Fruit fly (Drosophila melanogaster): ENCODE results near the gene PSMG1.

PSMG1 gene

DNA sequence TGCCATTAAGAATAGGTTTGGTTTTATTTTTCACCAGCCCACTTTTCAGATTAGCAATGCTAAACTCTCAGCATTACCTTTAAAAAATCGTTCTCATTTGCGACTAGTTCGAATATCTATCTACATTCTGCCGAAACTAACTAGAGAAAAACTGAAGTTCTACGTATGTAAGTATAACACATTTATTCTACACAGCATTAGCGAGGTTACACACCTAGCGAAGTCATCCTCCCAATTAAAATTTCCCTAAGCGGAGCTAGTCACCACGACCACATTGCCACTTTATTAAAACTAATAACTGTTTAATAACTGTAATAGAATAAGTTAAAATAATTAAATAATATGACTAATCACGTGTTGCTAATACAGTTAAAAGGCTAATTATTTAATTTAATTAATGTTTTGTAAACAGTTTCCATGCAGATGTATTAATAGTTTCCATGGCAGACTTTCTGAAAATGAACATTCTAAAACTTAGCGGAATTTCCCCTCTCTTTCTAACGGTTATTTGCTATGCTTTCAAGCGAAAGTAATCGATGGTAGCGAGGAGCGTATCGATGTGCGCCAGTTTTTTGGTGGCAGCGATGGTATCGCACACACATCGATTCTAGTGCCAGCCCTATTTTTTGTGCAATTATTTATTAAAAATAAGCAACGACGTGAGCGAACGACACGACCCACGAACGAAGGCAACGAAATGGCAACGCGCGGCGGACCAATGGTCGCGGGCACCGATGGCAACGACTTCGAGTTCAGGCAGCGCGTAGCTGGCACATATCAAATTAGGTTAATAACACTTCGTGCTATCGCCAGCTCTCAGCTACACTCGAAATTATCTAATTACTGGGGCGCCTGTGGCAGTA lies 15.2 kb downstream of the PSMG1 start, which contains the start of gene jagn:
jagn (plus strand) TSS at position 585 of the 863 bp plus-strand sequence.
- TF ChIP-seq CG6808 (GFP tag; optimal IDR thresholded peaks at IDR 0.05) (no peak), fd85E (GFP tag; optimal IDR thresholded peaks at IDR 0.05) (no peak), Hr39 (GFP tag; optimal IDR thresholded peaks at IDR 0.05) (peak; percentile 59), CG31627 (GFP tag; optimal IDR thresholded peaks at IDR 0.05) (peak; percentile 73), Eip78C (GFP tag) (peak; percentile 81), OdsH (GFP tag; optimal IDR thresholded peaks at IDR 0.05) (peak; percentile 43), CG7368 (GFP tag; optimal IDR thresholded peaks at IDR 0.05) (no peak), Sox102F (GFP tag; optimal IDR thresholded peaks at IDR 0.05) (peak; percentile 47), CG3032 (tag; optimal IDR thresholded peaks at IDR 0.05) (peak; percentile 20), Sox14 (GFP tag; optimal IDR thresholded peaks at IDR 0.05) (peak; percentile 35), Hr4 (GFP tag; optimal IDR thresholded peaks at IDR 0.05) (peak; percentile 30), Ets21C (GFP tag; optimal IDR thresholded peaks at IDR 0.05) (peak; percentile 49), Eip75B (GFP tag; optimal IDR thresholded peaks at IDR 0.05) (peak; percentile 40), CG8119 (GFP tag; IDR thresholded peaks at IDR 0.05) (no peak), lz (GFP tag; optimal IDR thresholded peaks at IDR 0.05) (peak; percentile 58), Smox (GFP tag; optimal IDR thresholded peaks at IDR 0.05) (peak; percentile 53), Blimp-1 (GFP tag; optimal IDR thresholded peaks at IDR 0.05) (peak; percentile 18), Met (GFP tag; optimal IDR thresholded peaks at IDR 0.05) (peak; percentile 63), CG32006 (GFP tag; optimal IDR thresholded peaks at IDR 0.05) (no peak), CG6163 (GFP tag; IDR thresholded peaks at IDR 0.05) (peak; percentile 54; the same call in 2 of the 3 replicates), CG15336 (GFP tag; IDR thresholded peaks at IDR 0.05) (0 out of 2 replicates have a peak, but pooled peaks have one; percentile 18), cyc (GFP tag; optimal IDR thresholded peaks at IDR 0.05) (peak; percentile 54), CG3919 (GFP tag; optimal IDR thresholded peaks at IDR 0.05) (peak; percentile 56), net (GFP tag; optimal IDR thresholded peaks at IDR 0.05) (no peak), eg (GFP tag; IDR thresholded peaks at IDR 0.05) (0 out of 3 replicates have a peak, but pooled peaks have one; percentile 24), acj6 (GFP tag; optimal IDR thresholded peaks at IDR 0.05) (peak; percentile 15), topi (GFP tag; optimal IDR thresholded peaks at IDR 0.05) (peak; percentile 45), achi (GFP tag; optimal IDR thresholded peaks at IDR 0.05) (peak; percentile 49), CG34406 (GFP tag; optimal IDR thresholded peaks at IDR 0.05) (peak; percentile 27), pdm3 (GFP tag; optimal IDR thresholded peaks at IDR 0.05) (peak; percentile 26), esn (GFP tag; optimal IDR thresholded peaks at IDR 0.05) (peak; percentile 72)

dm6 chr3R:5772433-5772832 lies 21.7 kb downstream of the PSMG1 start:
- TF ChIP-seq svp (GFP tag) (peak; percentile 20), Hr4 (GFP tag; optimal IDR thresholded peaks at IDR 0.05) (no peak)

DNA sequence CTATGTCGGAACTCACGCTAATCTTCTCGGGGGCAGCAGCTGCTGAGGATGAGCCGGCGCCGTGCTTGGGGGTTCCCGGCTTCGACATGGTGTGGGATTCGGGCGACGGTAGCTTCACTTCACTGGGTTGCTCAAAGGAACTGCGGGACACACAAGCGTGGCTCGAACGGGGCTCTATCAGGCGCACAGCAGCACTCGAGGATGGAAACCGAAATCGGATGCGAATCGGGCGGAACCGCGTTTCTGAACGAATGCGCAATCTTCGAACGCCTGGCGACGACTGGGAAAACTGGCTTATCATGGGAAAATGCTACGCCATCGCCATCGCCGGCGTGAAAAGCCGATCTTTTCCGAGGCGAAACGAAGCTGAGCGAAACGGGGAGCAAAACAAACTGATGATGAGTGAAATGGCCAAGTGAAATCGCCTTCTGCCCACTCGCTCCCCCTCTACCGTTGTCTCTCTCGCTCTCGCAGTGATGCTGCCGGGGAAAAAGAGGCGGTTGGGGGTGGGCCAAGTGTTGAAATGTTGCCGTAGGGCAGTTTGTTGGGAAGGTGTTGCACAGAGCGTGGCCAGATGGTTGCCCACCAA lies 22.4 kb downstream of the PSMG1 start:
- no peak for TF ChIP-seq CG11762 (GFP tag; optimal IDR thresholded peaks at IDR 0.05; ENCODE audit: insufficient read depth)
- TF ChIP-seq Hr4 (GFP tag; optimal IDR thresholded peaks at IDR 0.05), result no peak
- TF ChIP-seq Sox102F (GFP tag; optimal IDR thresholded peaks at IDR 0.05), result no peak
- no peak for TF ChIP-seq lz (GFP tag; optimal IDR thresholded peaks at IDR 0.05)
- no peak for TF ChIP-seq CG32006 (GFP tag; optimal IDR thresholded peaks at IDR 0.05)
- no peak for TF ChIP-seq Smox (GFP tag; optimal IDR thresholded peaks at IDR 0.05)
- no peak for TF ChIP-seq CG8119 (GFP tag; IDR thresholded peaks at IDR 0.05)
- TF ChIP-seq Gug (GFP tag; IDR thresholded peaks at IDR 0.05), result no peak
- TF ChIP-seq eg (GFP tag; IDR thresholded peaks at IDR 0.05), result 0 out of 3 replicates have a peak, but pooled peaks have one; percentile 21

DNA sequence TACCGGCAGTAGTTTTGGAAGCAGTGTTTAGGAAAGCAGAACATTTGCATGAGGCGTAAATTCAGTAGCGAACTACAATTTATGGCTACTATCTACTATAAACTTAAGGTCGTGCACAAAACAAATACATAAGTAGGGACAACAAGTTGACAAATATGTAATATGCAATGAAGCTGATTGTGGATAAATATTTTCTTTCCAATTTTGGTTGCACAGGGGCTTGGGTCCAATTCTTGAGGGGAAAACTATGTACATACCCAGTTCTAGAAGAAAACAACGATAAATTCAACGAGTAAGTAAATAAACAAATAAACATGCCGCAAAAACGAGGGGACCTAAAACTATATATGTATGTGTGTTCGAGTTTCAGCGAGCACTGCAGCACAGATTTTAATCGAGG lies 33.1 kb downstream of the PSMG1 start:
- TF ChIP-seq CG10631 (GFP tag; optimal IDR thresholded peaks at IDR 0.05), result no peak
- TF ChIP-seq Ets96B (tag; optimal IDR thresholded peaks at IDR 0.05), result no peak
- TF ChIP-seq CG7368 (GFP tag; optimal IDR thresholded peaks at IDR 0.05), result no peak
- TF ChIP-seq CG11762 (GFP tag; optimal IDR thresholded peaks at IDR 0.05; ENCODE audit: insufficient read depth), result no peak
- TF ChIP-seq CG6854 (GFP tag; optimal IDR thresholded peaks at IDR 0.05), result no peak
- TF ChIP-seq fkh (GFP tag; optimal IDR thresholded peaks at IDR 0.05), result peak; percentile 55
- TF ChIP-seq Hr39 (GFP tag; optimal IDR thresholded peaks at IDR 0.05), result no peak

Measured in whole organism, prepupa.